Worm (Caenorhabditis elegans) whole organism, young adult: ENCODE results near the gene ZK1307.9.

Source experiments
- B0019.2 ChIP-seq: fragments of 200-800 bp; sonication (Bioruptor generic); conservative IDR thresholded peaks from 2 replicates; pipeline ENCODE4 v1.3.6; 2022; ENCODE audit warnings: missing genetic modification reagents, missing genetic modification characterization, missing compliant biosample characterization
- C17E4.6 ChIP-seq: fragments of 200-800 bp; sonication (Bioruptor generic); IDR thresholded peaks from 2 replicates; pipeline ENCODE4 v1.3.6; 2022; ENCODE audit warnings: missing genetic modification reagents, missing genetic modification characterization, missing compliant biosample characterization
- D2030.7 ChIP-seq: fragments of 200-800 bp; sonication (Bioruptor generic); IDR thresholded peaks from 2 replicates; pipeline ENCODE4 v1.3.6; 2022; ENCODE audit warnings: missing genetic modification reagents, missing genetic modification characterization, missing compliant biosample characterization
- F22D6.2 ChIP-seq: sonication (generic microtip); optimal IDR thresholded peaks from 2 replicates; lab custom pipeline; 2016; ENCODE audit warnings: mild to moderate bottlenecking, missing genetic modification characterization, missing compliant biosample characterization
- F23B12.7 ChIP-seq: sonication (generic microtip); optimal IDR thresholded peaks from 2 replicates; lab custom pipeline; 2017; ENCODE audit warnings: missing genetic modification characterization, mild to moderate bottlenecking, missing compliant biosample characterization, antibody characterized with exemption, moderate library complexity; ENCODE audit not compliant: insufficient read depth
- F55B11.4 ChIP-seq: sonication (generic microtip); optimal IDR thresholded peaks from 2 replicates; lab custom pipeline; 2016; ENCODE audit warnings: missing compliant biosample characterization, missing genetic modification characterization, borderline replicate concordance; ENCODE audit not compliant: insufficient read depth
- T07F8.4 ChIP-seq: sonication (generic microtip); optimal IDR thresholded peaks from 2 replicates; lab custom pipeline; 2016; ENCODE audit warnings: mild to moderate bottlenecking, missing genetic modification characterization, moderate library complexity, missing compliant biosample characterization
- T26A5.8 ChIP-seq: sonication (generic microtip); optimal IDR thresholded peaks from 2 replicates; lab custom pipeline; 2016; ENCODE audit warnings: missing genetic modification characterization, missing compliant biosample characterization
- Y67H2A.10 ChIP-seq: fragments of 200-800 bp; sonication (Bioruptor generic); conservative IDR thresholded peaks from 2 replicates; pipeline ENCODE4 v1.3.6; 2022; ENCODE audit warnings: missing genetic modification reagents, missing genetic modification characterization, missing compliant biosample characterization
- ZK185.1 ChIP-seq: sonication (generic microtip); optimal IDR thresholded peaks from 2 replicates; lab custom pipeline; 2016; ENCODE audit warnings: mild to moderate bottlenecking, missing genetic modification characterization, missing compliant biosample characterization; ENCODE audit not compliant: poor library complexity, severe bottlenecking
- aptf-3 ChIP-seq: fragments of 200-800 bp; sonication (Bioruptor generic); IDR thresholded peaks from 2 replicates; pipeline ENCODE4 v1.3.6; 2022; ENCODE audit warnings: missing genetic modification characterization, missing compliant biosample characterization
- athp-1 ChIP-seq: sonication (generic microtip); optimal IDR thresholded peaks from 2 replicates; lab custom pipeline; 2017; ENCODE audit warnings: mild to moderate bottlenecking, missing genetic modification characterization, missing compliant biosample characterization
- attf-3 ChIP-seq: fragments of 200-800 bp; sonication (Bioruptor generic); conservative IDR thresholded peaks from 2 replicates; pipeline ENCODE4 v1.3.6; 2022; ENCODE audit warnings: missing genetic modification reagents, missing genetic modification characterization, missing compliant biosample characterization
- attf-5 ChIP-seq: fragments of 200-800 bp; sonication (Bioruptor generic); optimal IDR thresholded peaks from 2 replicates; lab custom pipeline; 2018; ENCODE audit warnings: mild to moderate bottlenecking, missing genetic modification characterization, missing compliant biosample characterization
- cebp-2 ChIP-seq: fragments of 200-800 bp; sonication (Bioruptor generic); IDR thresholded peaks from 2 replicates; pipeline ENCODE4 v1.3.6; 2022; ENCODE audit warnings: missing genetic modification characterization, missing compliant biosample characterization
- ceh-58 ChIP-seq: fragments of 200-800 bp; sonication (Bioruptor generic); IDR thresholded peaks from 2 replicates; pipeline ENCODE4 v1.3.6; 2022; ENCODE audit warnings: missing genetic modification characterization, missing compliant biosample characterization
- ceh-91 ChIP-seq: fragments of 200-800 bp; sonication (Bioruptor generic); IDR thresholded peaks from 2 replicates; pipeline ENCODE4 v1.3.6; 2022; ENCODE audit warnings: missing genetic modification reagents, missing genetic modification characterization, missing compliant biosample characterization
- die-1 ChIP-seq: sonication (generic microtip); optimal IDR thresholded peaks from 2 replicates; lab custom pipeline; 2016; ENCODE audit warnings: missing genotype, mild to moderate bottlenecking, missing genetic modification characterization, missing compliant biosample characterization
- dpff-1 ChIP-seq: sonication (generic microtip); optimal IDR thresholded peaks from 2 replicates; lab custom pipeline; 2017; ENCODE audit warnings: mild to moderate bottlenecking, missing genetic modification characterization, missing compliant biosample characterization
- efl-1 ChIP-seq: fragments of 150-350 bp; optimal IDR thresholded peaks from 2 replicates; lab custom pipeline; 2014; ENCODE audit warnings: missing biosample characterization, missing genetic modification reagents, missing genetic modification characterization
- egl-44 ChIP-seq: fragments of 200-800 bp; sonication (Bioruptor generic); IDR thresholded peaks from 2 replicates; pipeline ENCODE4 v1.3.6; 2022; ENCODE audit warnings: missing genetic modification reagents, missing genetic modification characterization, missing compliant biosample characterization
- gei-17 ChIP-seq: fragments of 200-800 bp; sonication (Bioruptor generic); optimal IDR thresholded peaks from 2 replicates; lab custom pipeline; 2018; ENCODE audit warnings: mild to moderate bottlenecking, missing genetic modification characterization, missing compliant biosample characterization
- hmg-20 ChIP-seq: fragments of 200-800 bp; sonication (Bioruptor generic); IDR thresholded peaks from 2 replicates; pipeline ENCODE4 v1.3.6; 2022; ENCODE audit warnings: missing genetic modification reagents, missing genetic modification characterization, missing compliant biosample characterization
- lin-54 ChIP-seq: fragments of 200-800 bp; sonication (Bioruptor generic); optimal IDR thresholded peaks from 2 replicates; lab custom pipeline; 2018; ENCODE audit warnings: mild to moderate bottlenecking, missing genetic modification characterization, missing compliant biosample characterization
- madf-10 ChIP-seq: sonication (generic microtip); optimal IDR thresholded peaks from 2 replicates; lab custom pipeline; 2016; ENCODE audit warnings: mild to moderate bottlenecking, missing genetic modification characterization, missing compliant biosample characterization
- madf-8 ChIP-seq: fragments of 200-800 bp; sonication (Bioruptor generic); conservative IDR thresholded peaks from 2 replicates; pipeline ENCODE4 v1.3.6; 2022; ENCODE audit warnings: missing genetic modification reagents, missing genetic modification characterization, missing compliant biosample characterization
- mcd-1 ChIP-seq: fragments of 200-800 bp; sonication (Bioruptor generic); IDR thresholded peaks from 2 replicates; pipeline ENCODE4 v1.3.6; 2022; ENCODE audit warnings: missing genetic modification reagents, missing genetic modification characterization, missing compliant biosample characterization
- mes-4 ChIP-seq: sonication (generic microtip); optimal IDR thresholded peaks from 2 replicates; lab custom pipeline; 2016; ENCODE audit warnings: missing genotype, missing genetic modification characterization, missing compliant biosample characterization
- nfya-2 ChIP-seq: fragments of 200-800 bp; sonication (Bioruptor generic); IDR thresholded peaks from 2 replicates; pipeline ENCODE4 v1.3.6; 2022; ENCODE audit warnings: missing genetic modification reagents, missing genetic modification characterization, missing compliant biosample characterization
- nfyb-1 ChIP-seq: fragments of 200-800 bp; sonication (Bioruptor generic); IDR thresholded peaks from 2 replicates; pipeline ENCODE4 v1.3.6; 2022; ENCODE audit warnings: missing genetic modification reagents, missing genetic modification characterization, missing compliant biosample characterization
- nhr-120 ChIP-seq: fragments of 200-800 bp; sonication (Bioruptor generic); IDR thresholded peaks from 2 replicates; pipeline ENCODE4 v1.3.6; 2022; ENCODE audit warnings: missing genetic modification characterization, missing compliant biosample characterization
- nhr-80 ChIP-seq: sonication (generic microtip); optimal IDR thresholded peaks from 2 replicates; lab custom pipeline; 2016; ENCODE audit warnings: missing genetic modification characterization, missing compliant biosample characterization
- nhr-90 ChIP-seq: sonication (generic microtip); optimal IDR thresholded peaks from 2 replicates; lab custom pipeline; 2016; ENCODE audit warnings: missing genotype, mild to moderate bottlenecking, missing genetic modification characterization, missing compliant biosample characterization
- rcor-1 ChIP-seq: fragments of 200-800 bp; sonication (Bioruptor generic); IDR thresholded peaks from 2 replicates; pipeline ENCODE4 v1.3.6; 2022; ENCODE audit warnings: missing genetic modification reagents, missing genetic modification characterization, missing compliant biosample characterization
- repo-1 ChIP-seq: sonication (generic microtip); optimal IDR thresholded peaks from 2 replicates; lab custom pipeline; 2017; ENCODE audit warnings: mild to moderate bottlenecking, missing genetic modification characterization, missing compliant biosample characterization
- snpc-1.1 ChIP-seq: sonication (generic microtip); optimal IDR thresholded peaks from 2 replicates; lab custom pipeline; 2017; ENCODE audit warnings: missing genetic modification characterization, mild to moderate bottlenecking, missing compliant biosample characterization, antibody characterized with exemption, moderate library complexity, missing genotype, missing genetic modification reagents; ENCODE audit not compliant: insufficient read depth
- snpc-1.3 ChIP-seq: sonication (generic microtip); optimal IDR thresholded peaks from 2 replicates; lab custom pipeline; 2017; ENCODE audit warnings: missing genetic modification characterization, mild to moderate bottlenecking, missing compliant biosample characterization, antibody characterized with exemption, moderate library complexity, missing genotype, missing genetic modification reagents; ENCODE audit not compliant: insufficient read depth
- snpc-4 ChIP-seq, 5 experiments: fragments of 150-350 bp in 1 of 5; sonication (generic microtip) in 4 of 5; optimal IDR thresholded peaks; 2 replicates each; lab custom pipeline; 2014 to 2018; ENCODE audit warnings: missing genetic modification characterization in 5 of 5, missing biosample characterization in 3 of 5, antibody characterized with exemption in 2 of 5, mild to moderate bottlenecking in 2 of 5, missing compliant biosample characterization in 2 of 5, missing genotype in 2 of 5, moderate library complexity in 2 of 5, missing genetic modification reagents in 1 of 5
- tbp1 ChIP-seq: fragments of 200-800 bp; sonication (Bioruptor generic); optimal IDR thresholded peaks from 2 replicates; lab custom pipeline; 2018; ENCODE audit warnings: mild to moderate bottlenecking, missing genetic modification characterization, missing compliant biosample characterization
- unc-130 ChIP-seq: sonication (generic microtip); optimal IDR thresholded peaks from 2 replicates; lab custom pipeline; 2016; ENCODE audit warnings: missing genetic modification reagents, missing genetic modification characterization, missing compliant biosample characterization
- unc-62 ChIP-seq: fragments of 150-350 bp; optimal IDR thresholded peaks from 2 replicates; lab custom pipeline; 2014; ENCODE audit warnings: missing biosample characterization, missing genetic modification reagents, missing genetic modification characterization
- xnd-1 ChIP-seq: sonication (generic microtip); optimal IDR thresholded peaks from 2 replicates; lab custom pipeline; 2016; ENCODE audit warnings: missing genotype, missing genetic modification reagents, missing genetic modification characterization, missing compliant biosample characterization
- zim-3 ChIP-seq: sonication (generic microtip); optimal IDR thresholded peaks from 2 replicates; lab custom pipeline; 2017; ENCODE audit warnings: mild to moderate bottlenecking, missing genetic modification characterization, moderate library complexity, missing compliant biosample characterization
- ztf-18 ChIP-seq: sonication (generic microtip); optimal IDR thresholded peaks from 2 replicates; lab custom pipeline; 2016; ENCODE audit warnings: missing genotype, mild to moderate bottlenecking, missing genetic modification characterization, missing compliant biosample characterization
- ztf-25 ChIP-seq: fragments of 200-800 bp; sonication (Bioruptor generic); IDR thresholded peaks from 2 replicates; pipeline ENCODE4 v1.3.6; 2022; ENCODE audit warnings: missing genetic modification reagents, missing genetic modification characterization, missing compliant biosample characterization
- ztf-28 ChIP-seq: fragments of 200-800 bp; sonication (Bioruptor generic); IDR thresholded peaks from 2 replicates; pipeline ENCODE4 v1.3.6; 2022; ENCODE audit warnings: missing genetic modification reagents, missing genetic modification characterization, missing compliant biosample characterization

Gene ZK1307.9

DNA sequence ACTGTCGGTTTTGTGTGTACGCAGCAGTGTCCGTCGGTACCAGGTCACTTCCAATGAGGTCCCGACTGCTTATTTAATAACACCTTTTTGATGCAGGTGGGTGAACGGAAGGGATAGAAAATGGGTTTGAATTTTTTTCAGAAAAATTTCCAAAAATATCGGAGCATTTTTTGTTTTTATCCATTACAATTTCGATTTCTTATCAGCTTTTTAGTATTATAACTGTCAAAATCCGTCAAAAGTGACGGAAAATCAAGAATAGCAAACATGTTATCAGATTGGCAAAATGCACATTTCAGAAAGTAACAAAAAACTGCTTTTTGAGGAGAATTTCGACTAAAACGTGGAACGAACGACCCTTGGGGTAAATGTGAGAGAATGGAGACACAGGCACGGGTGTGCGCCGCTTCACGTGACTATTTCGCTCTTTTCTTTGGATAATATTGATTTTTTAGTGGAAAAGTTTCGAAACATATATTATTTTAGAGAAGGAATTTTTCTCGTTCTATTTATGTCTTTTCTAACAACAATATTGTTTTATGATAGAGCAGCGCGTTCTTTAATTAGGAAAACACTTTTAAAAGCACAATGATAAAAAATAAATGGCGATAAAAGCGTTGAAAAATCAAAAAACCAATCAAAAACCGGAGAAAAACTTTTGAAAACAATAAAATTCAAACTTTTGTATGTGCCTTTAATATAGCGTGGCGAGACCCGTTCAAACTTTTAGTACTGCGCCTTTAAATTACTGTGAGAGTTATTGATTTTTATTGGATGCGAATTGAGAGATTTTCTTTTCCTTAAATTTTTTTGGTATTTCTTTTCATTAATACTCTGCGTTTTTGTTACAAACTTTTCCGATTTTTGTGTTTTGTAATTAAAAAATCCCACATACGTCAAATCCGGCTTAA lies 2.1 kb upstream of the ZK1307.9 start, which contains the start of gene sqv-8 (continued):
- TF ChIP-seq zim-3 (no peak), mcd-1 (GFP tag; lab: Robert Waterston, UW) (no peak), rcor-1 (GFP tag; lab: Robert Waterston, UW) (no peak), ztf-28 (GFP tag; lab: Robert Waterston, UW) (no peak), tbp1 (GFP tag; lab: Kevin White, UChicago) (no peak), unc-62 (GFP tag; lab: Kevin White, UChicago) (peak; percentile 28), snpc-1.3 (tag; lab: Kevin White, UChicago) (peak; percentile 70), madf-8 (peak; percentile 76), hmg-20 (no peak), B0019.2 (GFP tag; lab: Robert Waterston, UW) (no peak), aptf-3 (GFP tag; lab: Robert Waterston, UW) (no peak), F55B11.4 (no peak), T07F8.4 (tag; lab: Kevin White, UChicago) (no peak), T26A5.8 (tag; lab: Kevin White, UChicago) (no peak), attf-5 (GFP tag; lab: Kevin White, UChicago) (peak; percentile 20), madf-10 (tag; lab: Kevin White, UChicago) (no peak), egl-44 (GFP tag; lab: Robert Waterston, UW) (no peak), athp-1 (tag; lab: Kevin White, UChicago) (no peak), lin-54 (GFP tag; lab: Kevin White, UChicago) (peak; percentile 80), ZK185.1 (tag; lab: Kevin White, UChicago) (no peak), cebp-2 (no peak), C17E4.6 (GFP tag; lab: Robert Waterston, UW) (no peak), snpc-1.1 (tag; lab: Kevin White, UChicago) (no peak), F23B12.7 (tag; lab: Kevin White, UChicago) (peak; percentile 12), dpff-1 (tag; lab: Kevin White, UChicago) (no peak), ztf-18 (tag; lab: Kevin White, UChicago) (no peak), mes-4 (no peak), ceh-58 (GFP tag; lab: Robert Waterston, UW) (no peak), Y67H2A.10 (GFP tag; lab: Robert Waterston, UW) (no peak), D2030.7 (GFP tag; lab: Robert Waterston, UW) (peak; percentile 62; the same call in 1 of the 2 replicates), nfyb-1 (no peak), nhr-90 (tag; lab: Kevin White, UChicago) (no peak), unc-130 (GFP tag; lab: Kevin White, UChicago) (no peak), snpc-4 (GFP tag; optimal IDR thresholded peaks at IDR 0.05; lab: Kevin White, UChicago) (no peak), snpc-4 (tag; optimal IDR thresholded peaks at IDR 0.05; lab: Kevin White, UChicago) (no peak), attf-3 (GFP tag; lab: Robert Waterston, UW) (no peak), nfya-2 (GFP tag; lab: Robert Waterston, UW) (no peak), ztf-25 (GFP tag; lab: Robert Waterston, UW) (no peak), repo-1 (tag; lab: Kevin White, UChicago) (no peak), xnd-1 (tag; lab: Kevin White, UChicago) (peak; percentile 94), efl-1 (GFP tag; lab: Kevin White, UChicago) (peak; percentile 41), die-1 (tag; lab: Kevin White, UChicago) (no peak), F22D6.2 (no peak), nhr-120 (GFP tag; lab: Robert Waterston, UW) (no peak), nhr-80 (peak; percentile 65), ceh-91 (GFP tag; lab: Robert Waterston, UW) (peak; percentile 27; the same call in 1 of the 2 replicates), gei-17 (GFP tag; lab: Kevin White, UChicago) (no peak)
